Worm (Caenorhabditis elegans): ENCODE measurements around the gene F01D5.6.

F01D5.6 gene

DNA sequence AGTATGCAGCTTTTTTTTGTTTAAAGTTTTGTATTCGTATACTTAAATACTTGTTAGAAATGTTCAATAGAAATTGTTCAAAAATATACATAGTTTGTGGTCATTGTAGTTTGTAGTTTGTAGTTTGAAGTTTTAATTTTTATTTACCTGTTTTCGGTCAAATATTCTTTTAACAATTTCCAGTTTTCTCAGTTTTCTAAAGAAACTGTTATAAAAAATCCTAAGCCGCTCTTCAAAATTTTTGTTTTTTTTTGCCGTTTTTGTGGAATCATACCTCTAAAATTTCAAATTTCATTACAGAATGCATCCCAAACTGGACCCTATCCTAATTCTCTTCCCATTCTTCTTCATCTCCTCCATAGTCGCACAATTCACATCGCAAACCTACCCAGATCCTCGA lies at the start of gene F01D5.6:
Gene F01D5.6, plus strand, starts transcription at position 301 of the 400 bp plus-strand sequence.
- TF ChIP-seq klf-2 (GFP tag; conservative IDR thresholded peaks at IDR 0.05): no peak
- no peak for TF ChIP-seq T22C8.4 (GFP tag; IDR thresholded peaks at IDR 0.05)
- TF ChIP-seq med-1 (GFP tag; optimal IDR thresholded peaks at IDR 0.05; ENCODE audit: insufficient read depth): no peak
- TF ChIP-seq tab-1 (GFP tag; IDR thresholded peaks at IDR 0.05): no peak
- TF ChIP-seq flt-1 (GFP tag; IDR thresholded peaks at IDR 0.05): no peak
- TF ChIP-seq ztf-23 (GFP tag; IDR thresholded peaks at IDR 0.05): no peak
- no peak for TF ChIP-seq ref-1 (GFP tag; conservative IDR thresholded peaks at IDR 0.05)
- no peak for TF ChIP-seq cog-1 (tag; optimal IDR thresholded peaks at IDR 0.05)
- TF ChIP-seq ztf-29 (GFP tag; IDR thresholded peaks at IDR 0.05): no peak

DNA sequence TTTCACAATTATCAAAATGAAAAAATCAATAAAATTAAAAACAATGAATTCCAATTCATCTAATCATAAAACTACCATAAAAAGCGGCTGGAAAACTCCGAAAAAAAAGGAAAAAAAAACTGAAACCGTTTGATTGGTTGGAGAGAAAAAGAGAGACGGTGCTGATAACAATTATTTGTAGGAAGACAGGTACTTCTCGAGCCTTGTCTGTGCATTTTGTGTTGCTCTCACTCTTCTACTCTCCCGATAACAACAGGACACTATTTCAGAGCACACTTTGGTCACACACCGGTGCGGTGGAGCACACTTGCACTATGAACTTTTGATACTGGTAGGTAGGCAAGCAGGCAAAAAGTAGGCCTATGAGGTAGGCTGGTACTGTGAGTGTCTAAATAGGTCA lies 49.8 kb upstream of the F01D5.6 start:
- TF ChIP-seq ztf-29 (GFP tag; IDR thresholded peaks at IDR 0.05) (no peak), klf-2 (GFP tag; conservative IDR thresholded peaks at IDR 0.05) (no peak), ztf-23 (GFP tag; IDR thresholded peaks at IDR 0.05) (no peak), med-1 (GFP tag; optimal IDR thresholded peaks at IDR 0.05; ENCODE audit: insufficient read depth) (no peak), ref-1 (GFP tag; conservative IDR thresholded peaks at IDR 0.05) (no peak), cog-1 (tag; optimal IDR thresholded peaks at IDR 0.05) (no peak), tab-1 (GFP tag; IDR thresholded peaks at IDR 0.05) (no peak), flt-1 (GFP tag; IDR thresholded peaks at IDR 0.05) (no peak), T22C8.4 (GFP tag; IDR thresholded peaks at IDR 0.05) (no peak)

DNA sequence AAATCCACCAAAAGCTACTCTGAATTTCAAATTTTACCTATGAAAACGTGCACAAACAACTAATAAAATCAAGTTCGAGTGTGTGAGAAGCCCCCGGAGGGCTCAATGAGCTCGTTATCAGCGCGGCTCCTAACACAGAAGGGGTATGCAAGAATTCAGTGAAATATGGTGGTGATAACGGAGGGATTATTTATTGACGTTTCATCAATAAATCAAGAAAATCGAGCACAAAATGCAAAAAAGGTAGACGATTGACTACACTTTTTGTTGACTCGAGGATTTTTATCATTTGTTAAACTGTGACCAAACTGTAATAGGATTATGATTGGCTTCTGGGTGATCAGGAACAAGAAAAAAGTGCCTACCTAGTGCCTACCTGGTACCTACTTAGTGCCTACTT lies 48.9 kb upstream of the F01D5.6 start, which contains the start of gene zip-3:
Gene zip-3, minus strand, starts transcription at position 21 of the 400 bp plus-strand sequence.
- TF ChIP-seq ref-1 (GFP tag; conservative IDR thresholded peaks at IDR 0.05): no peak
- no peak for TF ChIP-seq ztf-29 (GFP tag; IDR thresholded peaks at IDR 0.05)
- no peak for TF ChIP-seq klf-2 (GFP tag; conservative IDR thresholded peaks at IDR 0.05)
- no peak for TF ChIP-seq flt-1 (GFP tag; IDR thresholded peaks at IDR 0.05)
- TF ChIP-seq T22C8.4 (GFP tag; IDR thresholded peaks at IDR 0.05): no peak
- TF ChIP-seq cog-1 (tag; optimal IDR thresholded peaks at IDR 0.05): no peak
- no peak for TF ChIP-seq ztf-23 (GFP tag; IDR thresholded peaks at IDR 0.05)
- no peak for TF ChIP-seq med-1 (GFP tag; optimal IDR thresholded peaks at IDR 0.05; ENCODE audit: insufficient read depth)
- no peak for TF ChIP-seq tab-1 (GFP tag; IDR thresholded peaks at IDR 0.05)

DNA sequence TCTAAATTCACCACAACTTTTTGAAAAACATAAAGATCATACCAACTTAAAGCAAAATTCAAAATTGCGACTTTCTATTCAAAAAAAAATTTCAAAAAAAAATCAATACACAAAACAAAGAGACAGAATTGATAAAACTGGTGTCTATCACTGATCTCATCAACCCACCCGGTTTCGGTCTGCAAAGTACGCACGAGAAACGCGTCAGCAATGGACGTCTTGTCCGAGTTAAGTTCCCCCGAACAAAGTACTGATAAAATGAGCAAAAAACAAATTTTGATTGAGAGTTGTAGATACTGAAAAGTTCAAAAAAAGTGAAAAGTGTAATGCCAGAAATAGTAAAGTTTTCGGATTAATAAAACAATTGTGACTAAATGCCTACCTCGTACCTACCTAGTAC lies 48.0 kb upstream of the F01D5.6 start:
- no peak for TF ChIP-seq cog-1 (tag; optimal IDR thresholded peaks at IDR 0.05)
- no peak for TF ChIP-seq klf-2 (GFP tag; conservative IDR thresholded peaks at IDR 0.05)
- no peak for TF ChIP-seq tab-1 (GFP tag; IDR thresholded peaks at IDR 0.05)
- TF ChIP-seq ztf-23 (GFP tag; IDR thresholded peaks at IDR 0.05): no peak
- TF ChIP-seq T22C8.4 (GFP tag; IDR thresholded peaks at IDR 0.05): no peak
- no peak for TF ChIP-seq ztf-29 (GFP tag; IDR thresholded peaks at IDR 0.05)
- TF ChIP-seq ref-1 (GFP tag; conservative IDR thresholded peaks at IDR 0.05): no peak
- TF ChIP-seq med-1 (GFP tag; optimal IDR thresholded peaks at IDR 0.05; ENCODE audit: insufficient read depth): no peak
- no peak for TF ChIP-seq flt-1 (GFP tag; IDR thresholded peaks at IDR 0.05)

DNA sequence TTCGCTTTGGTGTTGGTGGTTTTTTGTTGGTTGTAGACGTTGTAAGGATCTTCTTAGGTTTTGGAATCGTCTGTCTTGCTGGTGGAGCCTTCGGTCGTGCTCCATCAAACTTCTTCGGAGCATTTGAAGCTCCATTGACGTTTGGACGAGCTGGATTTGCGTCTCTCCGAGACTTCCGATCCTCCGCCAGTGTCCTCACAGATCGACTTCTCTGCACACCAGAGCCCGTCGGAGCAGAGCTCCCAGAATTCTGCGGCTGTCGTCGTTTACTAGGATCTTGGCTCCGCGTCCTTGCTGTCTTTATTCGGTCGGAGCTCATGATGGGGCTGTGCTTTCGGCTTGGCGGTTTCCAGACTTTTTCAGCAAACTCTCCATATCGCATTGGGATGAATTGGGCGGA lies 44.7 kb upstream of the F01D5.6 start:
- TF ChIP-seq T22C8.4 (GFP tag; IDR thresholded peaks at IDR 0.05): no peak
- TF ChIP-seq ref-1 (GFP tag; conservative IDR thresholded peaks at IDR 0.05): no peak
- TF ChIP-seq cog-1 (tag; optimal IDR thresholded peaks at IDR 0.05): no peak
- no peak for TF ChIP-seq ztf-23 (GFP tag; IDR thresholded peaks at IDR 0.05)
- no peak for TF ChIP-seq flt-1 (GFP tag; IDR thresholded peaks at IDR 0.05)
- TF ChIP-seq tab-1 (GFP tag; IDR thresholded peaks at IDR 0.05): no peak
- TF ChIP-seq med-1 (GFP tag; optimal IDR thresholded peaks at IDR 0.05; ENCODE audit: insufficient read depth): no peak
- TF ChIP-seq klf-2 (GFP tag; conservative IDR thresholded peaks at IDR 0.05): no peak

DNA sequence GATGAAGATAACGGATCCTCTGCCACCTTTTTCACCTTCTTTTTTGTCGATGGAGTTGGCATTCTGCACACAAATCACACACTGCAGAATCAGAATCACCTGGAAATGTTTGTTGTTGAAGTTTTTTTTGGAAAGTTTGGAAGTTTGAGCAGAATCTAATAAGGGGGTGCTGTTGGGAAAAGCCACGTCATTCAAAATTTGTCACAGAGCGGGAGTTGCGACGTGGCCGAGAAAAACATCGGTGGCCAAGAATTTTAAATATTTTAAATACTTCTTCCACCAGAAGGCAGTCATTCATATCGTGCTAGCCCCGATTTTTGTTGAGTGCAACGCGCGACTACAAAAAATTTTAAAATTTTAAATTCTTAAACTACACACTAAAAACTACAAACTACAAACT lies 44.0 kb upstream of the F01D5.6 start, which contains the start of gene rpi-1:
Gene rpi-1, minus strand, starts transcription at position 101 of the 400 bp plus-strand sequence.
- no peak for TF ChIP-seq ztf-23 (GFP tag; IDR thresholded peaks at IDR 0.05)
- TF ChIP-seq klf-2 (GFP tag; conservative IDR thresholded peaks at IDR 0.05): no peak
- TF ChIP-seq ztf-29 (GFP tag; IDR thresholded peaks at IDR 0.05): no peak
- no peak for TF ChIP-seq T22C8.4 (GFP tag; IDR thresholded peaks at IDR 0.05)
- TF ChIP-seq cog-1 (tag; optimal IDR thresholded peaks at IDR 0.05): no peak
- TF ChIP-seq tab-1 (GFP tag; IDR thresholded peaks at IDR 0.05): no peak
- TF ChIP-seq ref-1 (GFP tag; conservative IDR thresholded peaks at IDR 0.05): no peak
- no peak for TF ChIP-seq flt-1 (GFP tag; IDR thresholded peaks at IDR 0.05)
- no peak for TF ChIP-seq med-1 (GFP tag; optimal IDR thresholded peaks at IDR 0.05; ENCODE audit: insufficient read depth)

DNA sequence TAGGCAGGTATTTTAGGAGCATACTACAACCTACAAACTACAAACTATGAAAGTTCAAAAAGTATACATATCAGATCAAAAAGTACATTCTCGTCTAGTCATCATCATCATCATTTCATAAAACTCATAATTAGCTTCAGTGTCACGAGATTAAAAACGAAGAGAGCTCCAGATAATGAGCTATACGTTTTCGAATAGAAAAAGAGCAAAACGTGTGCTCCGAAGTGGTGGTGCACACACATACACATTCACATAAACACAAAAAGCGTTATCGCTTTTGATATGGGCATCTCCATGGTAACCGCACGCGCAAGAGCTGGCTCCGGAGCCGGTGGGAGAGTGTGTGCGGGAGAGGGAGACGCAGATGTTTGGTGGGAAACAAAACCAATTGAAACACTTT lies 42.0 kb upstream of the F01D5.6 start:
- TF ChIP-seq ztf-29 (GFP tag; IDR thresholded peaks at IDR 0.05) (no peak), tab-1 (GFP tag; IDR thresholded peaks at IDR 0.05) (no peak), ztf-23 (GFP tag; IDR thresholded peaks at IDR 0.05) (no peak), flt-1 (GFP tag; IDR thresholded peaks at IDR 0.05) (no peak), cog-1 (tag; optimal IDR thresholded peaks at IDR 0.05) (no peak), klf-2 (GFP tag; conservative IDR thresholded peaks at IDR 0.05) (no peak), med-1 (GFP tag; optimal IDR thresholded peaks at IDR 0.05; ENCODE audit: insufficient read depth) (no peak), ref-1 (GFP tag; conservative IDR thresholded peaks at IDR 0.05) (no peak), T22C8.4 (GFP tag; IDR thresholded peaks at IDR 0.05) (no peak)

DNA sequence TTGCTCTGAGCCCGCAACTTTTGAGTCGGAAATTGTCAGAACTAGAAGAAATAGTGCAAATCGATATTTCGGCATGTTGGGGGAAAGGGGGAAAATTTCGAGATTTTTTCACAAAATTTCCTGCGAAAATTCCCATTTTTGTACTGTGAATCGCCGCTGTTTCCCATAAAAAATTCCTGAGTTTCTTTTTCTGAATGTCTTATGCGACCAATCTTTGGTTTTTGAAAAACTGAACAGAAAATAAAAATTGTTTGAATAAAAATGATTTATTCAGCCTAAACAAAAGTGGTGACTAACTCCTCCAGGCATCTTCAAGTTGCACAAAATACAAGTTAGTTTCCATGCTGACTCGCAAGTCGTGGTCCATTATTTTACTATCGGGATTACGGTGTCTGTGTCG lies 40.1 kb upstream of the F01D5.6 start, which contains the start of gene W07G1.7:
Gene W07G1.7, minus strand, starts transcription at position 101 of the 400 bp plus-strand sequence.
- TF ChIP-seq tab-1 (GFP tag; IDR thresholded peaks at IDR 0.05) (no peak), cog-1 (tag; optimal IDR thresholded peaks at IDR 0.05) (no peak), ztf-23 (GFP tag; IDR thresholded peaks at IDR 0.05) (no peak), T22C8.4 (GFP tag; IDR thresholded peaks at IDR 0.05) (no peak)

DNA sequence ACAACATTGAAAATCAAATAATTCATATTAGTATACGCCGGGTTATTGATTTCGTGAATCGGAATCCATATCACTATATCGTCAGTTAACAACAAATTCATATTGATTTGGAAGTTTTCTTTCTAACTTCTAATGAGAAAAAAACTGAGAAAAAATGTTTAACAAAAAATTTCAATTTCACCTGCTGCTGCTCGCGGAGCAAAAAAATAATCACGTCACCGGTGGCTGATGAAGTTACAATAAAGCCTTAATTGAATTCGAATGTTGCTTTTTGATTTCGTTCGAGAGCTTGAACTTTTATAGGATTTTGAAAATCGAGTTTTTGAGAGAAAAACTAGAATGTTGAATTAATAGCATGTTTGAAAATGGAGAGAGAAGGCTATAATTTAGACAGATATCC lies 37.3 kb upstream of the F01D5.6 start, which contains the start of gene sre-43:
Gene sre-43, minus strand, starts transcription at position 101 of the 400 bp plus-strand sequence.
- no peak for TF ChIP-seq flt-1 (GFP tag; IDR thresholded peaks at IDR 0.05)
- no peak for TF ChIP-seq ref-1 (GFP tag; conservative IDR thresholded peaks at IDR 0.05)
- no peak for TF ChIP-seq tab-1 (GFP tag; IDR thresholded peaks at IDR 0.05)
- no peak for TF ChIP-seq T22C8.4 (GFP tag; IDR thresholded peaks at IDR 0.05)
- TF ChIP-seq klf-2 (GFP tag; conservative IDR thresholded peaks at IDR 0.05): no peak
- TF ChIP-seq ztf-29 (GFP tag; IDR thresholded peaks at IDR 0.05): no peak
- no peak for TF ChIP-seq med-1 (GFP tag; optimal IDR thresholded peaks at IDR 0.05; ENCODE audit: insufficient read depth)
- TF ChIP-seq cog-1 (tag; optimal IDR thresholded peaks at IDR 0.05): no peak
- no peak for TF ChIP-seq ztf-23 (GFP tag; IDR thresholded peaks at IDR 0.05)

DNA sequence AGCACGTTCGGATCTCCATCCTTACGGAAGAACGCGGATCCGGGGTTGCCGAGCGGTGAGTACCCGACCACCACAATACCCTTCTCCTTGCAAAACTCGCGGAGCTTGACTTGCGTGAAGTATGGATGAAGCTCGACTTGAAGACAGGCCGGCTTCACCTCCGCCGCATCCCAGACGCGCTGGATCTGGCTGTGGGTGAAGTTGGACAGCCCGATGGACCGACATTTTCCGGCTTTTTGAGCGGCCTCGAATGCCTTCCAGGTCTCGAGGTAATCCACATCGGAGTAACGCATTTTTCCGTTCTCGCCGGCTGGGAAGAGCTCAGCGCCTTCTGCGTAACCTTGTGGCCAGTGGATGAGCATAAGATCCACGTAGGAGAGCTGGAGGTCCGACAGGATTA lies 34.1 kb upstream of the F01D5.6 start:
- TF ChIP-seq ztf-29 (GFP tag; IDR thresholded peaks at IDR 0.05): no peak
- no peak for TF ChIP-seq ref-1 (GFP tag; conservative IDR thresholded peaks at IDR 0.05)
- no peak for TF ChIP-seq T22C8.4 (GFP tag; IDR thresholded peaks at IDR 0.05)
- TF ChIP-seq flt-1 (GFP tag; IDR thresholded peaks at IDR 0.05): no peak
- no peak for TF ChIP-seq klf-2 (GFP tag; conservative IDR thresholded peaks at IDR 0.05)
- no peak for TF ChIP-seq cog-1 (tag; optimal IDR thresholded peaks at IDR 0.05)
- TF ChIP-seq med-1 (GFP tag; optimal IDR thresholded peaks at IDR 0.05; ENCODE audit: insufficient read depth): no peak
- TF ChIP-seq ztf-23 (GFP tag; IDR thresholded peaks at IDR 0.05): no peak
- TF ChIP-seq tab-1 (GFP tag; IDR thresholded peaks at IDR 0.05): no peak

Data from whole organism, midembryonic.